Worm (Caenorhabditis elegans): ENCODE measurements around the gene F38B7.10.

F38B7.10 gene

DNA sequence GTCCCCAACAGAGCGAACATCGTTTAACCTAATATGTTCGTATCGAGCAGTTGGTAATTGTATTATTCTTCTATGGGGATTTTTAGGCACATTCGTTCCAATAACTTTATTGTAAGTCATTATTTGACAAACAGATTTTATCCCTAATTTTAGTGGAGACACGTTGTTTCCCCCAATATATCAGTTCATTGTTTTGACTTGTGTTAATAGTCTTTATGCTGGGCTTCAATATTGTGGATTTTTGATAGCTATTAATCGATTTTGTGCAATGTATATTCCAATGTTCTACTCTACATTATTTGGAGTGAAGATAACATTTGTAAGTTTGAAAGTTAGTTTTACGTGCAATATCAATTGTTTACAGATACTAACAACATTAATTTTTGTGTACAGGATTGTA is 48.6 kb downstream of the F38B7.10 start:
- no peak for TF ChIP-seq nhr-11 (tag; optimal IDR thresholded peaks at IDR 0.05)
- no peak for TF ChIP-seq ets-4 (tag; optimal IDR thresholded peaks at IDR 0.05)
- no peak for TF ChIP-seq C38D4.7 (GFP tag; optimal IDR thresholded peaks at IDR 0.05)
- TF ChIP-seq pros-1 (tag; optimal IDR thresholded peaks at IDR 0.05): no peak
- TF ChIP-seq ceh-6 (GFP tag; optimal IDR thresholded peaks at IDR 0.05): no peak
- TF ChIP-seq ceh-34 (tag; optimal IDR thresholded peaks at IDR 0.05): no peak
- TF ChIP-seq ahr-1 (tag; optimal IDR thresholded peaks at IDR 0.05): no peak
- no peak for TF ChIP-seq ttx-3 (tag; optimal IDR thresholded peaks at IDR 0.05)
- TF ChIP-seq ztf-16 (tag; optimal IDR thresholded peaks at IDR 0.05): no peak
- TF ChIP-seq hlh-30 (tag; optimal IDR thresholded peaks at IDR 0.05; ENCODE audit: insufficient read depth): no peak
